Worm (Caenorhabditis elegans) whole organism, L4/young adult: Measurements from ENCODE around the gene Y40B10A.11.

Experiments used
- dao-5 ChIP-seq: sonication (generic microtip); optimal IDR thresholded peaks from 2 replicates; lab custom pipeline; 2016; ENCODE audit warnings: missing genotype, missing genetic modification characterization, moderate library complexity, missing compliant biosample characterization
- him-1 ChIP-seq: sonication (generic microtip); optimal IDR thresholded peaks from 2 replicates; lab custom pipeline; 2016; ENCODE audit warnings: missing genotype, missing genetic modification reagents, missing genetic modification characterization, missing compliant biosample characterization

ce11 chrV:2011777-2012176 lies 39.6 kb downstream of the Y40B10A.11 start, which contains the start of gene F59A7.7:
- TF ChIP-seq dao-5 (tag; lab: Kevin White, UChicago) (no peak), him-1 (tag; lab: Kevin White, UChicago) (no peak)
